Fruit fly (Drosophila melanogaster): ENCODE results near the gene CG13786.

CG13786 gene

DNA sequence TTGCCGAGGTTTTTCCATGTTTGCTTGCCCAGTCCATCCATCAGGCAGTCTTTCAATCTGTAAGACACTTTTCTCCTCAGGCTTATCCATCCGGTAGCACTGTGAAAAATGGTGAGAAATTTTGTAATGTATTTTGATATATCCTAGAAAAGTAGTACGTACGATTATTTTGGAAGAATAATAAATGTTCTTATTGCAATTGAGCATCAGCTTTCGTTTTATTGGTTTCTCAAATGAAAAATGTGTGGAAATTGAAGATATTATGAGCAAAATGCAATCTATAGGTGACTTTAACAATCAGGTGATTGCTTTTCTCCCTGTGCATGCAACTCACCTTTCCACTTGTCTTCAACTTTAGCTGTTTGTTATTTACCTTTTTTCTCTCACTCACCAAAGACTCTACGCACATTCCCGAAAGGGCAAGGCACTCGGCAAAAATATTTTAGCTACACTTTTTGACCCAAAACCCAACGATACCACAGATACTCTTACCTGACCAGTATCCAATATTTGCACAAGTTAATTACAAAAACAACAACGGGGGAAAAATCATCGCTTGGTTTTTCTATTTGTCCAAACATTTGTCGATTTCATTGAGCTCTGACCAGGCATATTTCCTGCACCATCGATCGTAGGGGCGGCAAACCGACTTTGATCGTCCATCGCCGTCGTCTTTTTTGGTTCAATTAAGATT is 24.9 kb upstream of the CG13786 start (continued):
- TF ChIP-seq CG13775 (GFP tag; optimal IDR thresholded peaks at IDR 0.05) = no peak
- TF ChIP-seq Asciz (GFP tag; optimal IDR thresholded peaks at IDR 0.05) = peak; percentile 8
- peak; percentile 41 for TF ChIP-seq CG18262 (tag; optimal IDR thresholded peaks at IDR 0.05)
- no peak for TF ChIP-seq corto (GFP tag; optimal IDR thresholded peaks at IDR 0.05)
- 0 out of 2 replicates have a peak, but pooled peaks have one; percentile 7 for TF ChIP-seq vvl (GFP tag; IDR thresholded peaks at IDR 0.05)
- TF ChIP-seq Trl (optimal IDR thresholded peaks at IDR 0.05) = no peak
- no peak for TF ChIP-seq Trl (GFP tag; optimal IDR thresholded peaks at IDR 0.05)
- TF ChIP-seq CG4404 (GFP tag; IDR thresholded peaks at IDR 0.05) = 0 out of 2 replicates have a peak, but pooled peaks have one; percentile 23
- TF ChIP-seq CG1233 (GFP tag; optimal IDR thresholded peaks at IDR 0.05) = no peak
- no peak for TF ChIP-seq nom (GFP tag; optimal IDR thresholded peaks at IDR 0.05)
- TF ChIP-seq CG9727 (GFP tag; optimal IDR thresholded peaks at IDR 0.05) = peak; percentile 23
- 0 out of 3 replicates have a peak, but pooled peaks have one; percentile 21 for TF ChIP-seq row (GFP tag; IDR thresholded peaks at IDR 0.05)
- TF ChIP-seq CG2712 (tag; optimal IDR thresholded peaks at IDR 0.05) = peak; percentile 23
- no peak for TF ChIP-seq CG7556 (GFP tag; optimal IDR thresholded peaks at IDR 0.05)
- TF ChIP-seq Ssrp (tag; optimal IDR thresholded peaks at IDR 0.05) = no peak
- no peak for TF ChIP-seq Mrtf (GFP tag; IDR thresholded peaks at IDR 0.05)
- TF ChIP-seq lola (GFP tag; optimal IDR thresholded peaks at IDR 0.05) = peak in 1 of 3 experiments; percentile 35
- TF ChIP-seq ara (GFP tag; IDR thresholded peaks at IDR 0.05) = no peak
- TF ChIP-seq luna (GFP tag; optimal IDR thresholded peaks at IDR 0.05) = no peak
- TF ChIP-seq CG7372 (GFP tag; IDR thresholded peaks at IDR 0.05) = no peak
- TF ChIP-seq CG4820 (GFP tag; optimal IDR thresholded peaks at IDR 0.05) = no peak
- peak; percentile 23; the same call in 1 of the 2 replicates for TF ChIP-seq Xrp1 (GFP tag; IDR thresholded peaks at IDR 0.05)
- TF ChIP-seq Doc2 (GFP tag; IDR thresholded peaks at IDR 0.05) = no peak
- no peak for TF ChIP-seq Opbp (GFP tag; IDR thresholded peaks at IDR 0.05; ENCODE audit: partially characterized antibody)
- no peak for TF ChIP-seq ems (GFP tag; optimal IDR thresholded peaks at IDR 0.05)
- TF ChIP-seq br (optimal IDR thresholded peaks at IDR 0.05) = no peak
- TF ChIP-seq CG13287 (GFP tag; IDR thresholded peaks at IDR 0.05; ENCODE audit: partially characterized antibody) = no peak
- no peak for TF ChIP-seq ap (GFP tag; IDR thresholded peaks at IDR 0.05)
- TF ChIP-seq btn (GFP tag; optimal IDR thresholded peaks at IDR 0.05) = no peak
- no peak for TF ChIP-seq TFAM (GFP tag; optimal IDR thresholded peaks at IDR 0.05)
- TF ChIP-seq CG3995 (GFP tag; optimal IDR thresholded peaks at IDR 0.05) = no peak
- TF ChIP-seq Antp (GFP tag; optimal IDR thresholded peaks at IDR 0.05) = peak; percentile 3
- no peak for TF ChIP-seq E2f1 (GFP tag; IDR thresholded peaks at IDR 0.05)
- TF ChIP-seq CG13624 (GFP tag; optimal IDR thresholded peaks at IDR 0.05) = no peak
- TF ChIP-seq CG4328 (GFP tag; optimal IDR thresholded peaks at IDR 0.05) = no peak
- peak; percentile 37 for TF ChIP-seq CG14710 (tag; optimal IDR thresholded peaks at IDR 0.05)
- TF ChIP-seq Hr51 (GFP tag; optimal IDR thresholded peaks at IDR 0.05) = no peak
- TF ChIP-seq CG15269 (tag; optimal IDR thresholded peaks at IDR 0.05) = no peak
- TF ChIP-seq D19A (tag; optimal IDR thresholded peaks at IDR 0.05) = peak; percentile 73
- peak; percentile 46 for TF ChIP-seq CG10979 (tag; optimal IDR thresholded peaks at IDR 0.05)
- TF ChIP-seq D (optimal IDR thresholded peaks at IDR 0.05) = no peak
- TF ChIP-seq D (GFP tag; optimal IDR thresholded peaks at IDR 0.05) = peak; percentile 29
- no peak for TF ChIP-seq Optix (GFP tag; IDR thresholded peaks at IDR 0.05)
- TF ChIP-seq danr (GFP tag; IDR thresholded peaks at IDR 0.05) = no peak
- no peak for TF ChIP-seq CG1529 (GFP tag; optimal IDR thresholded peaks at IDR 0.05)
- peak in 1 of 2 experiments; percentile 7 for TF ChIP-seq chif (GFP tag; optimal IDR thresholded peaks at IDR 0.05)
- TF ChIP-seq CG6791 (GFP tag; IDR thresholded peaks at IDR 0.05; ENCODE audit: partially characterized antibody) = no peak
- peak; percentile 35 for TF ChIP-seq gem (tag; optimal IDR thresholded peaks at IDR 0.05)
- no peak for TF ChIP-seq CG10959 (GFP tag; IDR thresholded peaks at IDR 0.05)
- peak; percentile 28 for TF ChIP-seq kni (GFP tag; optimal IDR thresholded peaks at IDR 0.05)
